Worm (Caenorhabditis elegans) whole organism, mixed stage, embryonic: ENCODE results near the gene C50D2.1.

ENCODE experiments used
- ceh-39 ChIP-seq: fragments of 150-350 bp; optimal IDR thresholded peaks from 2 replicates; lab custom pipeline; 2014; ENCODE audit warnings: missing biosample characterization, missing genetic modification characterization
- cnd-1 ChIP-seq: fragments of 200-800 bp; sonication (Bioruptor generic); optimal IDR thresholded peaks from 2 replicates; lab custom pipeline; 2018; ENCODE audit warnings: mild to moderate bottlenecking, missing genetic modification characterization, missing compliant biosample characterization
- nhr-237 ChIP-seq: fragments of 150-350 bp; optimal IDR thresholded peaks from 2 replicates; lab custom pipeline; 2014; ENCODE audit warnings: missing biosample characterization, missing genetic modification characterization
- sem-2 ChIP-seq: fragments of 200-800 bp; sonication (Bioruptor generic); optimal IDR thresholded peaks from 2 replicates; lab custom pipeline; 2018; ENCODE audit warnings: mild to moderate bottlenecking, missing genetic modification characterization, missing compliant biosample characterization
- sptf-1 ChIP-seq: sonication (generic microtip); optimal IDR thresholded peaks from 2 replicates; lab custom pipeline; 2017; ENCODE audit warnings: mild to moderate bottlenecking, missing genetic modification characterization, moderate library complexity, missing compliant biosample characterization

- TF ChIP-seq ceh-39 (tag; lab: Kevin White, UChicago): no peak
- no peak for TF ChIP-seq sem-2 (GFP tag; lab: Kevin White, UChicago)
- no peak for TF ChIP-seq sptf-1 (tag; lab: Kevin White, UChicago)
- TF ChIP-seq cnd-1: no peak
- no peak for TF ChIP-seq nhr-237 (tag; lab: Kevin White, UChicago)
Observed at ce11 chrII:158004-158731, 46.8 kb downstream of the C50D2.1 start.
